Worm (Caenorhabditis elegans) whole organism, dauer: ENCODE measurements around the gene K07F5.6.

Source experiments
- unc-62 ChIP-seq: sonication (generic microtip); optimal IDR thresholded peaks from 2 replicates; lab custom pipeline; 2017; ENCODE audit warnings: missing biosample characterization, missing genetic modification reagents, missing genetic modification characterization

K07F5.6 gene

ce11 chrIV:9832586-9832985, 13.9 kb downstream of the K07F5.6 start, which contains the start of gene kin-21:
Gene kin-21 (plus strand): TSS chrIV:9832886.
- TF ChIP-seq unc-62 (GFP tag; lab: Kevin White, UChicago): no peak

- no peak for TF ChIP-seq unc-62 (GFP tag; lab: Kevin White, UChicago)
These were observed 21.2 kb downstream of the K07F5.6 start, which contains the start of gene mtr-4 for ce11 chrIV:9825196-9825744. Gene mtr-4 (plus strand): TSS chrIV:9825694.

- TF ChIP-seq unc-62 (GFP tag; lab: Kevin White, UChicago): no peak
These were observed 22.0 kb downstream of the K07F5.6 start, which contains the start of gene catp-6 for ce11 chrIV:9824480-9824879. Gene catp-6 (minus strand): TSS chrIV:9824580.

ce11 chrIV:9822585-9822984, 23.9 kb downstream of the K07F5.6 start:
- TF ChIP-seq unc-62 (GFP tag; lab: Kevin White, UChicago): no peak

ce11 chrIV:9821621-9822020, 24.9 kb downstream of the K07F5.6 start, which contains the start of gene col-123:
Gene col-123 (plus strand): TSS chrIV:9821921.
- no peak for TF ChIP-seq unc-62 (GFP tag; lab: Kevin White, UChicago)

ce11 chrIV:9815432-9815831, 31.0 kb downstream of the K07F5.6 start, which contains the start of gene egl-20:
Gene egl-20 (minus strand): TSS chrIV:9815532.
- TF ChIP-seq unc-62 (GFP tag; lab: Kevin White, UChicago): no peak

- no peak for TF ChIP-seq unc-62 (GFP tag; lab: Kevin White, UChicago)
These were observed 35.0 kb downstream of the K07F5.6 start for ce11 chrIV:9811487-9811886.

ce11 chrIV:9810633-9811032, 35.8 kb downstream of the K07F5.6 start, which contains the start of gene dct-15:
Gene dct-15 (minus strand): TSS chrIV:9810733.
- no peak for TF ChIP-seq unc-62 (GFP tag; lab: Kevin White, UChicago)

ce11 chrIV:9803544-9803943, 42.9 kb downstream of the K07F5.6 start:
- no peak for TF ChIP-seq unc-62 (GFP tag; lab: Kevin White, UChicago)

ce11 chrIV:9802711-9803110, 43.8 kb downstream of the K07F5.6 start, which contains the start of gene fat-3:
Gene fat-3 (plus strand): TSS chrIV:9803023.
- no peak for TF ChIP-seq unc-62 (GFP tag; lab: Kevin White, UChicago)

- no peak for TF ChIP-seq unc-62 (GFP tag; lab: Kevin White, UChicago)
These were observed 45.1 kb downstream of the K07F5.6 start for ce11 chrIV:9801418-9801817.

- no peak for TF ChIP-seq unc-62 (GFP tag; lab: Kevin White, UChicago)
These were observed 46.8 kb downstream of the K07F5.6 start for ce11 chrIV:9799664-9800063.

ce11 chrIV:9799129-9799528, 47.3 kb downstream of the K07F5.6 start, which contains the start of gene fat-4:
Gene fat-4 (plus strand): TSS chrIV:9799429.
- TF ChIP-seq unc-62 (GFP tag; lab: Kevin White, UChicago): no peak

- TF ChIP-seq unc-62 (GFP tag; lab: Kevin White, UChicago): no peak
These were observed 48.2 kb downstream of the K07F5.6 start for ce11 chrIV:9798307-9798706.

ce11 chrIV:9797304-9798003, 49.0 kb downstream of the K07F5.6 start, which contains the start of gene T13F2.2:
Gene T13F2.2 (minus strand): TSS chrIV:9797354.
- no peak for TF ChIP-seq unc-62 (GFP tag; lab: Kevin White, UChicago)

ce11 chrIV:9796494-9796893, 50.0 kb downstream of the K07F5.6 start, which contains the start of gene pis-1:
Gene pis-1 (minus strand): TSS chrIV:9796594.
- no peak for TF ChIP-seq unc-62 (GFP tag; lab: Kevin White, UChicago)
